Fruit fly (Drosophila melanogaster) whole organism, embryonic: ENCODE results near the gene CG5188.

ENCODE experiments used
- Atf6 ChIP-seq: fragments of 200-800 bp; sonication (Bioruptor generic); IDR thresholded peaks from 2 replicates; pipeline ENCODE4 v1.3.6; 2022; ENCODE audit warnings: missing biosample characterization, missing genetic modification characterization
- Bdp1 ChIP-seq: fragments of 200-800 bp; sonication (Bioruptor generic); optimal IDR thresholded peaks from 3 replicates; lab custom pipeline; 2016; ENCODE audit warnings: missing biosample characterization, missing genetic modification characterization
- Bteb2 ChIP-seq: fragments of 200-800 bp; sonication (Bioruptor generic); optimal IDR thresholded peaks from 2 replicates; lab custom pipeline; 2016; ENCODE audit warnings: missing biosample characterization, missing genetic modification characterization
- C15 ChIP-seq: fragments of 200-800 bp; sonication (Bioruptor generic); IDR thresholded peaks from 3 replicates; pipeline ENCODE4 v1.3.6; 2022; ENCODE audit warnings: missing biosample characterization, missing genetic modification characterization
- CG10209 ChIP-seq: fragments of 200-800 bp; sonication (Bioruptor generic); optimal IDR thresholded peaks from 3 replicates; lab custom pipeline; 2017; ENCODE audit warnings: missing biosample characterization, mild to moderate bottlenecking, missing genetic modification characterization, missing genetic modification reagents
- CG11247 ChIP-seq: fragments of 200-800 bp; sonication (Bioruptor generic); IDR thresholded peaks from 2 replicates; pipeline ENCODE4 v1.3.6; 2022; ENCODE audit warnings: missing biosample characterization, missing genetic modification characterization
- CG13287 ChIP-seq: fragments of 200-800 bp; sonication (Bioruptor generic); IDR thresholded peaks from 2 replicates; pipeline ENCODE4 v1.3.6; 2022; ENCODE audit warnings: missing biosample characterization, missing genetic modification characterization; ENCODE audit not compliant: partially characterized antibody
- CG13624 ChIP-seq: fragments of 200-800 bp; sonication (Bioruptor generic); optimal IDR thresholded peaks from 2 replicates; lab custom pipeline; 2016; ENCODE audit warnings: missing biosample characterization, missing genetic modification characterization
- CG17361 ChIP-seq: fragments of 200-800 bp; sonication (Bioruptor generic); IDR thresholded peaks from 3 replicates; pipeline ENCODE4 v1.3.6; 2022; ENCODE audit warnings: missing biosample characterization, missing genetic modification characterization
- CG17385 ChIP-seq: fragments of 200-800 bp; sonication (Bioruptor generic); optimal IDR thresholded peaks from 3 replicates; lab custom pipeline; 2018; ENCODE audit warnings: missing biosample characterization, mild to moderate bottlenecking, missing genetic modification characterization
- CG17802 ChIP-seq: fragments of 200-800 bp; sonication (Bioruptor generic); optimal IDR thresholded peaks from 2 replicates; lab custom pipeline; 2018; ENCODE audit warnings: missing biosample characterization, mild to moderate bottlenecking, missing genetic modification characterization, moderate library complexity
- CG18476 ChIP-seq: fragments of 200-800 bp; sonication (Bioruptor generic); optimal IDR thresholded peaks from 2 replicates; lab custom pipeline; 2016; ENCODE audit warnings: missing biosample characterization, mild to moderate bottlenecking, missing genetic modification characterization
- CG31441 ChIP-seq: fragments of 200-800 bp; sonication (Bioruptor generic); IDR thresholded peaks from 2 replicates; pipeline ENCODE4 v1.3.6; 2022; ENCODE audit warnings: missing biosample characterization, missing genetic modification characterization
- CG6654 ChIP-seq: fragments of 200-800 bp; sonication (Bioruptor generic); optimal IDR thresholded peaks from 2 replicates; lab custom pipeline; 2017; ENCODE audit warnings: missing biosample characterization, mild to moderate bottlenecking, missing genetic modification characterization
- CG7271 ChIP-seq: fragments of 200-800 bp; sonication (Bioruptor generic); optimal IDR thresholded peaks from 2 replicates; lab custom pipeline; 2018; ENCODE audit warnings: missing biosample characterization, mild to moderate bottlenecking, missing genetic modification characterization, moderate library complexity
- CG7372 ChIP-seq: fragments of 200-800 bp; sonication (Bioruptor generic); IDR thresholded peaks from 2 replicates; pipeline ENCODE4 v1.3.6; 2022; ENCODE audit warnings: missing biosample characterization, missing genetic modification characterization
- CG9215 ChIP-seq: fragments of 200-800 bp; sonication (Bioruptor generic); IDR thresholded peaks from 2 replicates; pipeline ENCODE4 v1.3.6; 2022; ENCODE audit warnings: missing biosample characterization, missing genetic modification characterization
- CG9817 ChIP-seq: fragments of 200-800 bp; sonication (Bioruptor generic); optimal IDR thresholded peaks from 2 replicates; lab custom pipeline; 2018; ENCODE audit warnings: missing biosample characterization, mild to moderate bottlenecking, missing genetic modification characterization, moderate library complexity
- CTCF ChIP-seq: fragments of 200-800 bp; sonication (Bioruptor generic); optimal IDR thresholded peaks from 2 replicates; lab custom pipeline; 2017; ENCODE audit warnings: missing biosample characterization, mild to moderate bottlenecking, missing genetic modification characterization, moderate library complexity
- CkIIα-i1 ChIP-seq: fragments of 200-800 bp; sonication (Bioruptor generic); IDR thresholded peaks from 2 replicates; pipeline ENCODE4 v1.3.6; 2022; ENCODE audit warnings: missing biosample characterization, missing genetic modification characterization
- Fer1 ChIP-seq: fragments of 200-800 bp; sonication (Bioruptor generic); optimal IDR thresholded peaks from 2 replicates; lab custom pipeline; 2017; ENCODE audit warnings: missing biosample characterization, mild to moderate bottlenecking, missing genetic modification characterization
- HLHmδ ChIP-seq: fragments of 200-800 bp; sonication (Bioruptor generic); optimal IDR thresholded peaks from 2 replicates; lab custom pipeline; 2018; ENCODE audit warnings: missing biosample characterization, mild to moderate bottlenecking, missing genetic modification characterization, moderate library complexity
- Hand ChIP-seq: fragments of 200-800 bp; sonication (Bioruptor generic); optimal IDR thresholded peaks from 2 replicates; lab custom pipeline; 2017; ENCODE audit warnings: mild to moderate bottlenecking, missing biosample characterization, missing genetic modification reagents, missing genetic modification characterization
- Max ChIP-seq: fragments of 200-800 bp; sonication (Bioruptor generic); optimal IDR thresholded peaks from 2 replicates; lab custom pipeline; 2016; ENCODE audit warnings: missing biosample characterization, mild to moderate bottlenecking, missing genetic modification characterization
- NC2β ChIP-seq: fragments of 200-800 bp; sonication (Bioruptor generic); optimal IDR thresholded peaks from 2 replicates; lab custom pipeline; 2016; ENCODE audit warnings: missing biosample characterization, missing genetic modification characterization
- Oli ChIP-seq: fragments of 200-800 bp; sonication (Bioruptor generic); optimal IDR thresholded peaks from 2 replicates; lab custom pipeline; 2018; ENCODE audit warnings: missing biosample characterization, mild to moderate bottlenecking, missing genetic modification characterization, moderate library complexity
- PHDP ChIP-seq: fragments of 200-800 bp; sonication (Bioruptor generic); optimal IDR thresholded peaks from 3 replicates; lab custom pipeline; 2018; ENCODE audit warnings: missing biosample characterization, mild to moderate bottlenecking, missing genetic modification characterization, moderate library complexity
- Pdp1 ChIP-seq, 2 experiments: fragments of 200-800 bp; sonication (Bioruptor generic); optimal IDR thresholded peaks; 3 replicates each; lab custom pipeline; 2016; ENCODE audit warnings: missing biosample characterization in 2 of 2, missing genetic modification characterization in 2 of 2, mild to moderate bottlenecking in 1 of 2, moderate library complexity in 1 of 2
- Rfx ChIP-seq: fragments of 200-800 bp; sonication (Bioruptor generic); IDR thresholded peaks from 2 replicates; pipeline ENCODE4 v1.3.6; 2022; ENCODE audit warnings: missing biosample characterization, missing genetic modification characterization
- Side ChIP-seq: fragments of 200-800 bp; sonication (Bioruptor generic); optimal IDR thresholded peaks from 2 replicates; lab custom pipeline; 2016; ENCODE audit warnings: missing biosample characterization, missing genetic modification characterization
- Xrp1 ChIP-seq: fragments of 200-800 bp; sonication (Bioruptor generic); IDR thresholded peaks from 2 replicates; pipeline ENCODE4 v1.3.6; 2022; ENCODE audit warnings: missing biosample characterization, missing genetic modification characterization
- aop ChIP-seq: fragments of 200-800 bp; sonication (Bioruptor generic); IDR thresholded peaks from 2 replicates; pipeline ENCODE4 v1.3.6; 2022; ENCODE audit warnings: missing biosample characterization, missing genetic modification characterization
- ash1 ChIP-seq: fragments of 200-800 bp; sonication (Bioruptor generic); optimal IDR thresholded peaks from 2 replicates; lab custom pipeline; 2018; ENCODE audit warnings: missing biosample characterization, mild to moderate bottlenecking, missing genetic modification characterization
- bbx ChIP-seq: fragments of 200-800 bp; sonication (Bioruptor generic); IDR thresholded peaks from 2 replicates; pipeline ENCODE4 v1.3.6; 2022; ENCODE audit warnings: missing biosample characterization, missing genetic modification characterization; ENCODE audit not compliant: partially characterized antibody
- bigmax ChIP-seq: fragments of 200-800 bp; sonication (Bioruptor generic); optimal IDR thresholded peaks from 2 replicates; lab custom pipeline; 2018; ENCODE audit warnings: missing biosample characterization, mild to moderate bottlenecking, missing genetic modification characterization
- bsh ChIP-seq, 2 experiments: fragments of 200-800 bp; sonication (Bioruptor generic); optimal IDR thresholded peaks; 2 replicates each; lab custom pipeline; 2017 to 2018; ENCODE audit warnings: mild to moderate bottlenecking in 2 of 2, missing biosample characterization in 2 of 2, missing genetic modification characterization in 2 of 2, moderate library complexity in 1 of 2
- cas ChIP-seq: fragments of 200-800 bp; sonication (Bioruptor generic); IDR thresholded peaks from 2 replicates; pipeline ENCODE4 v1.3.6; 2022; ENCODE audit warnings: missing biosample characterization, missing genetic modification characterization
- cato ChIP-seq: fragments of 200-800 bp; sonication (Bioruptor generic); optimal IDR thresholded peaks from 2 replicates; lab custom pipeline; 2016; ENCODE audit warnings: missing biosample characterization, missing genetic modification characterization, borderline replicate concordance
- fd96Cb ChIP-seq: fragments of 200-800 bp; sonication (Bioruptor generic); optimal IDR thresholded peaks from 2 replicates; lab custom pipeline; 2018; ENCODE audit warnings: missing biosample characterization, mild to moderate bottlenecking, missing genetic modification characterization, moderate library complexity
- gfzf ChIP-seq: fragments of 200-800 bp; sonication (Bioruptor generic); optimal IDR thresholded peaks from 2 replicates; lab custom pipeline; 2016; ENCODE audit warnings: missing biosample characterization, mild to moderate bottlenecking, missing genetic modification characterization, moderate library complexity
- gro ChIP-seq: fragments of 200-800 bp; sonication (Bioruptor generic); optimal IDR thresholded peaks from 2 replicates; lab custom pipeline; 2016; ENCODE audit warnings: missing biosample characterization, missing genetic modification characterization
- gsb-n ChIP-seq: fragments of 200-800 bp; sonication (Bioruptor generic); optimal IDR thresholded peaks from 3 replicates; lab custom pipeline; 2018; ENCODE audit warnings: missing biosample characterization, mild to moderate bottlenecking, missing genetic modification characterization
- her ChIP-seq: fragments of 200-800 bp; sonication (Bioruptor generic); optimal IDR thresholded peaks from 2 replicates; lab custom pipeline; 2016; ENCODE audit warnings: missing biosample characterization, missing genetic modification characterization
- nerfin-2 ChIP-seq: fragments of 200-800 bp; sonication (Bioruptor generic); IDR thresholded peaks from 2 replicates; pipeline ENCODE4 v1.3.6; 2022; ENCODE audit warnings: missing biosample characterization, missing genetic modification characterization; ENCODE audit not compliant: partially characterized antibody
- odd ChIP-seq: fragments of 200-800 bp; sonication (Bioruptor generic); optimal IDR thresholded peaks from 2 replicates; lab custom pipeline; 2017; ENCODE audit warnings: missing biosample characterization, mild to moderate bottlenecking, missing genetic modification characterization
- p53 ChIP-seq: fragments of 200-800 bp; sonication (Bioruptor generic); optimal IDR thresholded peaks from 2 replicates; lab custom pipeline; 2016; ENCODE audit warnings: missing biosample characterization, missing genetic modification characterization
- ranshi ChIP-seq: fragments of 200-800 bp; sonication (Bioruptor generic); IDR thresholded peaks from 2 replicates; pipeline ENCODE4 v1.3.6; 2022; ENCODE audit warnings: missing biosample characterization, missing genetic modification characterization
- sima ChIP-seq: fragments of 200-800 bp; sonication (Bioruptor generic); optimal IDR thresholded peaks from 2 replicates; lab custom pipeline; 2016; ENCODE audit warnings: missing biosample characterization, missing genetic modification characterization
- stc ChIP-seq: fragments of 200-800 bp; sonication (Bioruptor generic); IDR thresholded peaks from 2 replicates; pipeline ENCODE4 v1.3.6; 2022; ENCODE audit warnings: missing biosample characterization, missing genetic modification characterization
- tna ChIP-seq: fragments of 200-800 bp; sonication (Bioruptor generic); IDR thresholded peaks from 2 replicates; pipeline ENCODE4 v1.3.6; 2022; ENCODE audit warnings: missing biosample characterization, missing genetic modification characterization; ENCODE audit not compliant: partially characterized antibody
- wek ChIP-seq: fragments of 200-800 bp; sonication (Bioruptor generic); optimal IDR thresholded peaks from 3 replicates; lab custom pipeline; 2018; ENCODE audit warnings: missing biosample characterization, mild to moderate bottlenecking, missing genetic modification characterization, moderate library complexity

Gene CG5188

DNA sequence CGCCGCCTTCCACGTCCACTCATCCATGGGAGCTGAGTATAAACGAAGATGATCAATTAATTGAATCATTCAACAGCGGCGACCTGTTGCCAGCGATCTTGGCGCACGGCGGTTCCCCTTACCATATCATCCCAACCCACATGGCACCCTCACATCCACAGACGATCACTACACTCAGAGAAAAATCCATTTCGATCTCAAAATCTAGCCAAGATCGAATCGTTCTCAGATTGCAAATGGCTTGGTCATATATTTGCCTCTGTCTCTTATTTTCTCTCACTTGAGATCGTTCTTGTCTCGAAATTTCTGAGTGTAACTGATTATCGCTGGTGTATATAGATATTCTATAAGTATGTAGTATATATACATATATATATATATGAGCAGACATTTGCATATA is 39.8 kb downstream of the CG5188 start (continued):
- TF ChIP-seq gsb-n (peak; percentile 23), CG10209 (peak; percentile 39), NC2β (GFP tag; lab: Kevin White, UChicago) (no peak), CG11247 (GFP tag; lab: Robert Waterston, UW) (peak; percentile 55; the same call in 1 of the 2 replicates), CG31441 (GFP tag; lab: Robert Waterston, UW) (peak; percentile 64), Hand (no peak), CG9215 (GFP tag; lab: Robert Waterston, UW) (no peak; the same call in 1 of the 2 replicates), bbx (GFP tag; lab: Robert Waterston, UW) (no peak), C15 (GFP tag; lab: Robert Waterston, UW) (no peak), Fer1 (GFP tag; lab: Kevin White, UChicago) (peak; percentile 63), wek (GFP tag; lab: Kevin White, UChicago) (no peak), bigmax (GFP tag; lab: Kevin White, UChicago) (no peak), cato (GFP tag; lab: Kevin White, UChicago) (no peak), Oli (tag; lab: Kevin White, UChicago) (peak; percentile 54), CG6654 (peak; percentile 15), CG13287 (GFP tag; lab: Robert Waterston, UW) (no peak), cas (GFP tag; lab: Robert Waterston, UW) (no peak), nerfin-2 (no peak), fd96Cb (peak; percentile 48), ranshi (GFP tag; lab: Robert Waterston, UW) (peak; percentile 58; the same call in 1 of the 2 replicates), Bteb2 (GFP tag; lab: Kevin White, UChicago) (no peak), bsh (GFP tag; optimal IDR thresholded peaks at IDR 0.05; lab: Kevin White, UChicago) (peak in 1 of 2 experiments; percentile 68), CTCF (GFP tag; lab: Kevin White, UChicago) (no peak), CG7372 (peak; percentile 62; the same call in 1 of the 2 replicates), gro (no peak), Bdp1 (no peak), CG17802 (tag; lab: Kevin White, UChicago) (peak; percentile 38), Rfx (GFP tag; lab: Robert Waterston, UW) (peak; percentile 86), CG17361 (GFP tag; lab: Robert Waterston, UW) (peak; percentile 36; the same call in 1 of the 3 replicates), stc (0 out of 2 replicates have a peak, but pooled peaks have one; percentile 24), CkIIα-i1 (GFP tag; lab: Robert Waterston, UW) (no peak; the same call in 1 of the 2 replicates), Max (no peak), CG18476 (no peak), CG9817 (tag; lab: Kevin White, UChicago) (peak; percentile 64), her (GFP tag; lab: Kevin White, UChicago) (peak; percentile 18), Xrp1 (GFP tag; lab: Robert Waterston, UW) (peak; percentile 64), CG17385 (GFP tag; lab: Kevin White, UChicago) (peak; percentile 48), p53 (GFP tag; lab: Kevin White, UChicago) (no peak), Side (GFP tag; lab: Kevin White, UChicago) (no peak), gfzf (GFP tag; lab: Kevin White, UChicago) (no peak), CG7271 (tag; lab: Kevin White, UChicago) (no peak), ash1 (no peak), HLHmδ (no peak), tna (GFP tag; lab: Robert Waterston, UW) (no peak), PHDP (tag; lab: Kevin White, UChicago) (peak; percentile 59), Pdp1 (GFP tag; optimal IDR thresholded peaks at IDR 0.05; lab: Kevin White, UChicago) (peak in 1 of 2 experiments; percentile 49), Atf6 (GFP tag; lab: Robert Waterston, UW) (peak; percentile 63), aop (0 out of 2 replicates have a peak, but pooled peaks have one; percentile 43), odd (GFP tag; lab: Kevin White, UChicago) (peak; percentile 11), sima (GFP tag; lab: Kevin White, UChicago) (no peak), CG13624 (GFP tag; lab: Kevin White, UChicago) (peak; percentile 10)
